Worm (Caenorhabditis elegans): ENCODE data around the gene F14D2.5.

DNA sequence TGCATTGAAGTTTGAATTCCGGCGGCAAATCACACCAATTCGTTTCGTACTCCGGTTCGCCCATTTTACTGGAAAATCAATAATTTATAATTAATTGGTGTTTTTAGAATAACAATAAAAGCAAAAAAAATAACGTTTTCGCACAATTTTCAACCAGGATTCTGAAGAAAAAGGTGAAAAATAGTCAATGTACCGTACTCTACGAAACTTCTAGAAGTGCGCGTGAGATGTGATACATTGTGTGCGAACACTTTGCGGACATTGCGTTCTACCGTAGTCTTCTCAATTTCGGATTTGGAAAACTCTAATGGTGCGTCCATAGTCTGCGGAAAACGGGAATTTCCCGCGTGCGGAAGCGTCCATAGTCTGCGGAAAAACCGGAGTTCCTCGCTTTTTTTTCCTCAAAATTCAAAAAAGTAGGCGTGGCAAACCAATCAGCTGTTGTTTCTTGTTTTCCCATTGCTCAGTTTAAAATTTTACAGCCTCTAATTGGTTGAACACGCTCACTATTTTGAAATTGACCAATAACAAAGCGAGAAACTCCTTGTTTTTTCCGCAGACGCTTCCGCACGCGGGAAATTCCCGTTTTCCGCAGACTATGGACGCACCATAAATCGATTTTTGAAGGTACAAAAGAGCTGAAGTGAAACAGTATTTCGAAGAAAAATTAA lies 7.7 kb downstream of the F14D2.5 start, which contains the start of the genes F14D2.14 and bath-29:
- TF ChIP-seq zag-1 (tag; optimal IDR thresholded peaks at IDR 0.05): no peak
- TF ChIP-seq elt-3 (tag; optimal IDR thresholded peaks at IDR 0.05): no peak
- no peak for TF ChIP-seq R02D3.7 (tag; optimal IDR thresholded peaks at IDR 0.05)
- TF ChIP-seq Y55F3AM.14 (GFP tag; optimal IDR thresholded peaks at IDR 0.05): no peak
